Worm (Caenorhabditis elegans): ENCODE measurements around the gene ire-1.

DNA sequence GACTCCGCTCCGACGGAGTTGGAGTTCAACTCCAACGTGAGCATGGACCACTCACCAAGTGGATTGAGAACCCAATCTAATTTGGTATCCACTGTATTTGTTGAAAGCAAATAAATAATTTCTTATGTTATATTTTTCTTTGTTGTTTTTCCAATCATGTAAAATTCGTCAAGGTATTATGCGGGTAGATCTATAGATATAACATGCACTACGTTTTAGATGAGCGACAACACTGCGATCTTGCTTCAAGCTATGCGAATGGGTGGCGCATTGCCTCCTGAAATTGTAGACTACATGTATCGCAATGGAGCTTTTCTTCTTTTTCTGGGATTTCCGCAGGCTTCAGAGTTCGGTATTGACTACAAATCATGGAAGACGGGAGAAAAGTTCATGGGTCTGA lies 19.8 kb upstream of the ire-1 start, which contains the start of gene F10B5.2:
- TF ChIP-seq him-1 (tag; optimal IDR thresholded peaks at IDR 0.05): no peak
- TF ChIP-seq dao-5 (tag; optimal IDR thresholded peaks at IDR 0.05): no peak
- no peak for TF ChIP-seq W03F9.2 (tag; optimal IDR thresholded peaks at IDR 0.05)

Measured in whole organism, L4/young adult.